Worm (Caenorhabditis elegans) whole organism, mixed stage, embryonic: Measurements from ENCODE around the gene W01H2.2.

Experiments
- bed-3 ChIP-seq: fragments of 200-800 bp; sonication (Bioruptor generic); optimal IDR thresholded peaks from 3 replicates; lab custom pipeline; 2018; ENCODE audit warnings: mild to moderate bottlenecking, missing genetic modification characterization, moderate library complexity, missing compliant biosample characterization
- blmp-1 ChIP-seq: fragments of 150-350 bp; optimal IDR thresholded peaks from 2 replicates; lab custom pipeline; 2014; ENCODE audit warnings: missing biosample characterization, missing genetic modification characterization
- ceh-43 ChIP-seq: fragments of 200-800 bp; sonication (Bioruptor generic); optimal IDR thresholded peaks from 2 replicates; lab custom pipeline; 2018; ENCODE audit warnings: mild to moderate bottlenecking, missing genetic modification characterization, moderate library complexity, missing compliant biosample characterization
- ceh-83 ChIP-seq: fragments of 200-800 bp; sonication (Bioruptor generic); optimal IDR thresholded peaks from 2 replicates; lab custom pipeline; 2018; ENCODE audit warnings: mild to moderate bottlenecking, missing genetic modification characterization, missing compliant biosample characterization
- ces-1 ChIP-seq: fragments of 150-350 bp; optimal IDR thresholded peaks from 2 replicates; lab custom pipeline; 2014; ENCODE audit warnings: missing biosample characterization, missing genetic modification reagents, missing genetic modification characterization
- cnd-1 ChIP-seq: fragments of 200-800 bp; sonication (Bioruptor generic); optimal IDR thresholded peaks from 2 replicates; lab custom pipeline; 2018; ENCODE audit warnings: mild to moderate bottlenecking, missing genetic modification characterization, missing compliant biosample characterization
- drap-1 ChIP-seq: fragments of 200-800 bp; sonication (Bioruptor generic); optimal IDR thresholded peaks from 3 replicates; lab custom pipeline; 2018; ENCODE audit warnings: mild to moderate bottlenecking, missing genetic modification characterization, missing compliant biosample characterization
- elt-1 ChIP-seq: sonication (generic microtip); optimal IDR thresholded peaks from 2 replicates; lab custom pipeline; 2017; ENCODE audit warnings: missing genetic modification characterization, mild to moderate bottlenecking, missing compliant biosample characterization, antibody characterized with exemption, moderate library complexity, borderline replicate concordance; ENCODE audit not compliant: insufficient read depth
- flh-1 ChIP-seq: fragments of 200-800 bp; sonication (Bioruptor generic); optimal IDR thresholded peaks from 2 replicates; lab custom pipeline; 2018; ENCODE audit warnings: mild to moderate bottlenecking, missing genetic modification characterization, moderate library complexity, missing compliant biosample characterization
- ham-2 ChIP-seq: fragments of 200-800 bp; sonication (Bioruptor generic); optimal IDR thresholded peaks from 2 replicates; lab custom pipeline; 2018; ENCODE audit warnings: mild to moderate bottlenecking, missing genetic modification characterization, missing compliant biosample characterization
- hlh-1 ChIP-seq: fragments of 150-350 bp; optimal IDR thresholded peaks from 2 replicates; lab custom pipeline; 2014; ENCODE audit warnings: missing biosample characterization, missing genetic modification reagents, missing genetic modification characterization
- lin-13 ChIP-seq: fragments of 150-350 bp; optimal IDR thresholded peaks from 2 replicates; lab custom pipeline; 2014; ENCODE audit warnings: missing biosample characterization, missing genetic modification characterization
- lin-32 ChIP-seq: fragments of 200-800 bp; sonication (Bioruptor generic); optimal IDR thresholded peaks from 2 replicates; lab custom pipeline; 2018; ENCODE audit warnings: mild to moderate bottlenecking, missing genetic modification characterization, missing compliant biosample characterization
- lsy-2 ChIP-seq: fragments of 150-350 bp; optimal IDR thresholded peaks from 2 replicates; lab custom pipeline; 2014; ENCODE audit warnings: missing biosample characterization, missing genetic modification characterization
- mep-1 ChIP-seq: fragments of 150-350 bp; optimal IDR thresholded peaks from 2 replicates; lab custom pipeline; 2017; ENCODE audit warnings: missing biosample characterization, missing genetic modification reagents, missing genetic modification characterization, inconsistent platforms
- nhr-2 ChIP-seq: fragments of 150-350 bp; optimal IDR thresholded peaks from 2 replicates; lab custom pipeline; 2014; ENCODE audit warnings: missing biosample characterization, missing genetic modification characterization
- nhr-28 ChIP-seq: fragments of 150-350 bp; optimal IDR thresholded peaks from 2 replicates; lab custom pipeline; 2014; ENCODE audit warnings: missing biosample characterization, missing genetic modification characterization
- nhr-76 ChIP-seq: sonication (generic microtip); optimal IDR thresholded peaks from 2 replicates; lab custom pipeline; 2017; ENCODE audit warnings: missing biosample characterization, missing genetic modification characterization
- pha-4 ChIP-seq: fragments of 150-350 bp; optimal IDR thresholded peaks from 2 replicates; lab custom pipeline; 2018; ENCODE audit warnings: missing biosample characterization, missing genetic modification reagents, missing genetic modification characterization
- sem-2 ChIP-seq: fragments of 200-800 bp; sonication (Bioruptor generic); optimal IDR thresholded peaks from 2 replicates; lab custom pipeline; 2018; ENCODE audit warnings: mild to moderate bottlenecking, missing genetic modification characterization, missing compliant biosample characterization
- snpc-4 ChIP-seq: fragments of 150-350 bp; optimal IDR thresholded peaks from 2 replicates; lab custom pipeline; 2014; ENCODE audit warnings: missing biosample characterization, missing genetic modification characterization
- sptf-1 ChIP-seq: sonication (generic microtip); optimal IDR thresholded peaks from 2 replicates; lab custom pipeline; 2017; ENCODE audit warnings: mild to moderate bottlenecking, missing genetic modification characterization, moderate library complexity, missing compliant biosample characterization
- tbx-8 ChIP-seq: fragments of 200-800 bp; sonication (Bioruptor generic); optimal IDR thresholded peaks from 2 replicates; lab custom pipeline; 2018; ENCODE audit warnings: mild to moderate bottlenecking, missing genetic modification characterization, moderate library complexity, missing compliant biosample characterization
- unc-120 ChIP-seq: sonication (generic microtip); optimal IDR thresholded peaks from 2 replicates; lab custom pipeline; 2017; ENCODE audit warnings: missing genetic modification characterization, missing compliant biosample characterization; ENCODE audit not compliant: poor library complexity, severe bottlenecking
- unc-39 ChIP-seq: fragments of 150-350 bp; optimal IDR thresholded peaks from 2 replicates; lab custom pipeline; 2014; ENCODE audit warnings: missing biosample characterization, missing genetic modification characterization
- unc-62 ChIP-seq: fragments of 150-350 bp; optimal IDR thresholded peaks from 2 replicates; lab custom pipeline; 2014; ENCODE audit warnings: missing biosample characterization, missing genetic modification reagents, missing genetic modification characterization
- zip-8 ChIP-seq: fragments of 150-350 bp; optimal IDR thresholded peaks from 2 replicates; lab custom pipeline; 2014; ENCODE audit warnings: missing biosample characterization, missing genetic modification characterization
- ztf-11 ChIP-seq: fragments of 150-350 bp; optimal IDR thresholded peaks from 2 replicates; lab custom pipeline; 2014; ENCODE audit warnings: missing biosample characterization, missing genetic modification characterization

Gene W01H2.2

DNA sequence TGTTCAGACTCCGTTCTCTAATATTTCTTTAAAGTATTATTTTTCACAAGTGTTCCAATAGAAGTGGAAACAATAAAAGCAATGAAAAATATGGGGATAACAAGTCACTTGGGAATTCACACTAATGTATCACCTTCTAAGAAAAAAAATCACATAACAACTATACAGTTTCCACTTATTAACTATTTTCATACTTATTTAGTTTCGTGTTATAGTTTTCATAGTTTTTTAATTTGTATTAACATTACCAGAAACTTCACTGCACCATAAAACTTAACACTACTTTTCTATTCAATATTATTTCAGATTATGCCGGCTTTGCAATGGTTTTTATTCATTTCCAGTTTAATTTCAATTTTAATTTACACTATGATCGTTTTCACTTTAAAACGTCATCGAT, 33.8 kb upstream of the W01H2.2 start, which contains the start of gene srv-5:
srv-5 (plus strand) TSS at position 301 of the 400 bp plus-strand sequence.
- TF ChIP-seq bed-3 (GFP tag; lab: Kevin White, UChicago) (no peak), blmp-1 (no peak)

- TF ChIP-seq nhr-28 (no peak), sptf-1 (tag; lab: Kevin White, UChicago) (no peak), nhr-76 (tag; lab: Kevin White, UChicago) (no peak)
These were observed 30.7 kb upstream of the W01H2.2 start, which contains the start of gene hlh-13 for ce11 chrX:4248949-4249348. Gene hlh-13 (plus strand): TSS chrX:4249249.

DNA sequence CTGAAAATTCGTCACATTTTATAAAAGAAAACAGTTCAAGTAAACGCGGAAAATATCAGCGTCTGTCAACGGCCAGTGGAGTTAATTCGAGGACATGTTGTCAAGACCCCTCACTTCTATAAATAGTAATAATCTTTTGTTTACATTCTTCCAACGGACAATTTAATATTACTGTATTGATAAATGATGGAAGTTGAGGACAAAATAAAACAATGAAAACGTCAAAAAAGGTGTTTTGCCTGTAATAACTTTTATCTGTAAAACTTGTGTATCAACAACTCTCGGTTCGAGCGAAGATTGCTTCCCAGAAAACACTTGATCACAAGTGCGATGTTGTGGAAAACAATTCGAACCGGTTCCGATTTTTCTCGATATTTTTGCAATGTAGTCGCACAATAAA, 30.2 kb upstream of the W01H2.2 start:
- TF ChIP-seq drap-1 (no peak), nhr-76 (tag; lab: Kevin White, UChicago) (no peak), pha-4 (tag; lab: Kevin White, UChicago) (no peak), lin-32 (GFP tag; lab: Kevin White, UChicago) (no peak), snpc-4 (no peak), unc-39 (tag; lab: Kevin White, UChicago) (no peak), bed-3 (GFP tag; lab: Kevin White, UChicago) (no peak)

DNA sequence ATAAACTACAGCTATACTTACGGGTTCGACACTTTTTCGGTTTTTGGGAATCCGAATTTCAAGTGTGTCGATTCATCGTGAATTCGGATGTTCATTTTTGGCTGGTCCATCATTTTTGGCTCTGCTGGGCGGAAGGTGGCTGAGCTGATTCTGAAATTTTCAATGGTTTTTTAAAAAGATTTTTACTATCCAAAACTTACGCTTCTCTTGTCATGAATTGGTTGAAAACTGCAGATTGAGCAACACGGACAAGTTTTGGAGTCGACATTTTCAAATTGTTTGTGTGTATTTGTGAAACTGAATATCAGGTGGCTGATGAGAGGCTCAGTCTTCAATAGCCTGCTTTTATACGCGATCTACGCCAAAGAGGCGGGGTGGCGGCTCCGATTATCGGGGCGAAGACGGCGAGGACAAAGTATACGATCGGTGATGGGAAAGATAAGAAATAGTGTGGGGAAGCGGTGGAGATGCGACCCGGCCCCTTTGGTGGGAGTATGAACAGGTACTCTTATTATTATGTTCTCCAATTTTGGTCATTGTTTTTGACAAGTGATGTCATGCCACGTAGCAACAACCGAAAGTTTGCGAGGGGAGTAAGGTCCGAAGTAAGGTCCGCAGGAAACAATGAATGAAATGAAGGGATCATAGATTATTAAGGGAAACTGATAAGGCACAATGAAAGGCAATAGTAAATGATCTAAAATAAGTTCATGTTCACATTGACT, 28.8 kb upstream of the W01H2.2 start, which contains the start of gene F48D6.4:
F48D6.4 (minus strand) TSS at position 346 of the 725 bp plus-strand sequence.
- TF ChIP-seq ztf-11 (tag; lab: Kevin White, UChicago) (no peak), ces-1 (GFP tag; lab: Kevin White, UChicago) (no peak), nhr-28 (no peak), hlh-1 (tag; lab: Kevin White, UChicago) (peak; percentile 41), cnd-1 (no peak)

DNA sequence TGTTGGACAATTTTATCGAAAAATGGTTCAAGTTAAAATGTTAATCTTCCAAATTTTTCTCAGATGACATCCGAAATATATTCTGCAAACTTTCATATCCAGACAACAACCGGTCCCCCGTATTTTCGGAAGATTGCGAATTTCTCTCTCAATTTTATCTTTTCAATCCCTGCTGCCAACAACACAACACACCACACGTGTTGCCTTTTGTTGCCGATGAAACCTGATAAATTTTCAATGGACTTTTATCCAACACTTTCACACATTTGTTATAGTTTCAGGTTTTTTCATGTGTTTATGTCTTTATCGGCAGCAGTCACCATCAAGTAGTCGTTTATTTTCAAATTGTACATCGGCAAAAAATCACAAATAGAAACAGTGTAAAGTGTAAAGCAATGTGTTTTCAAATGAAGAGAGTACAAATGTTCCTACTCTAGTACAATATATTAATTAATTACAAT, 28.0 kb upstream of the W01H2.2 start:
- TF ChIP-seq unc-120 (tag; lab: Kevin White, UChicago) (peak; percentile 10), cnd-1 (no peak), ceh-43 (GFP tag; lab: Kevin White, UChicago) (no peak), hlh-1 (tag; lab: Kevin White, UChicago) (peak; percentile 29), drap-1 (no peak), unc-62 (GFP tag; lab: Kevin White, UChicago) (peak; percentile 15), tbx-8 (no peak), sptf-1 (tag; lab: Kevin White, UChicago) (no peak), ceh-83 (GFP tag; lab: Kevin White, UChicago) (no peak), ztf-11 (tag; lab: Kevin White, UChicago) (no peak), sem-2 (GFP tag; lab: Kevin White, UChicago) (no peak), blmp-1 (no peak), zip-8 (tag; lab: Kevin White, UChicago) (no peak), ham-2 (GFP tag; lab: Kevin White, UChicago) (no peak), mep-1 (tag; lab: Kevin White, UChicago) (no peak)

- TF ChIP-seq ceh-43 (GFP tag; lab: Kevin White, UChicago) (no peak), flh-1 (no peak), ceh-83 (GFP tag; lab: Kevin White, UChicago) (no peak), sptf-1 (tag; lab: Kevin White, UChicago) (no peak), bed-3 (GFP tag; lab: Kevin White, UChicago) (no peak), snpc-4 (no peak), ces-1 (GFP tag; lab: Kevin White, UChicago) (no peak), nhr-2 (tag; lab: Kevin White, UChicago) (no peak), elt-1 (tag; lab: Kevin White, UChicago) (no peak), lsy-2 (tag; lab: Kevin White, UChicago) (no peak), nhr-76 (tag; lab: Kevin White, UChicago) (no peak), lin-13 (tag; lab: Kevin White, UChicago) (no peak), sem-2 (GFP tag; lab: Kevin White, UChicago) (no peak), hlh-1 (tag; lab: Kevin White, UChicago) (no peak)
These were observed 26.9 kb upstream of the W01H2.2 start for ce11 chrX:4245124-4245523.
